Fruit fly (Drosophila melanogaster) whole organism, adult: ENCODE data around the gene p24-2.

Source experiments
- Crg-1 ChIP-seq: fragments of 200-800 bp; sonication (Bioruptor generic); optimal IDR thresholded peaks from 2 replicates; lab custom pipeline; 2016; ENCODE audit warnings: missing biosample characterization, missing genetic modification characterization
- Mnt ChIP-seq: fragments of 200-800 bp; sonication (Bioruptor generic); optimal IDR thresholded peaks from 2 replicates; lab custom pipeline; 2016; ENCODE audit warnings: missing biosample characterization, mild to moderate bottlenecking, missing genetic modification characterization
- tj ChIP-seq: fragments of 200-800 bp; sonication (Bioruptor generic); optimal IDR thresholded peaks from 3 replicates; lab custom pipeline; 2017; ENCODE audit warnings: missing biosample characterization, mild to moderate bottlenecking, missing genetic modification characterization, moderate library complexity
- toe ChIP-seq: fragments of 200-800 bp; sonication (Bioruptor generic); optimal IDR thresholded peaks from 2 replicates; lab custom pipeline; 2016; ENCODE audit warnings: missing biosample characterization, missing genetic modification characterization

dm6 chr3R:9683064-9683682 is 9.4 kb downstream of the p24-2 start:
- TF ChIP-seq Crg-1 (GFP tag; lab: Kevin White, UChicago) (no peak), toe (no peak), tj (GFP tag; lab: Kevin White, UChicago) (no peak), Mnt (GFP tag; lab: Kevin White, UChicago) (no peak)
